Worm (Caenorhabditis elegans) whole organism, L1 larva: ENCODE data around the gene valv-1.

Experiments
- aha-1 ChIP-seq: fragments of 150-350 bp; optimal IDR thresholded peaks from 2 replicates; lab custom pipeline; 2014; ENCODE audit warnings: missing biosample characterization, missing genetic modification characterization
- blmp-1 ChIP-seq: fragments of 150-350 bp; optimal IDR thresholded peaks from 2 replicates; lab custom pipeline; 2014; ENCODE audit warnings: missing biosample characterization, missing genetic modification characterization
- ceh-82 ChIP-seq, 3 experiments: fragments of 150-350 bp in 1 of 3; sonication (generic microtip) in 2 of 3; optimal IDR thresholded peaks; 2 replicates each; lab custom pipeline; 2014 to 2017; ENCODE audit warnings: missing biosample characterization in 3 of 3, missing genetic modification characterization in 3 of 3
- dsc-1 ChIP-seq: sonication (generic microtip); optimal IDR thresholded peaks from 2 replicates; lab custom pipeline; 2016; ENCODE audit warnings: mild to moderate bottlenecking, missing genetic modification characterization, missing compliant biosample characterization
- elt-2 ChIP-seq: sonication (generic microtip); optimal IDR thresholded peaks from 2 replicates; lab custom pipeline; 2016; ENCODE audit warnings: missing genetic modification characterization, mild to moderate bottlenecking, inconsistent platforms, missing compliant biosample characterization, missing genetic modification reagents
- fkh-10 ChIP-seq: sonication (generic microtip); optimal IDR thresholded peaks from 2 replicates; lab custom pipeline; 2017; ENCODE audit warnings: missing biosample characterization, missing genetic modification reagents, missing genetic modification characterization
- fos-1 ChIP-seq: fragments of 150-350 bp; optimal IDR thresholded peaks from 2 replicates; lab custom pipeline; 2014; ENCODE audit warnings: missing biosample characterization, missing genetic modification characterization
- nhr-76 ChIP-seq: sonication (generic microtip); optimal IDR thresholded peaks from 2 replicates; lab custom pipeline; 2017; ENCODE audit warnings: missing biosample characterization, missing genetic modification characterization
- pqm-1 ChIP-seq: sonication (generic microtip); optimal IDR thresholded peaks from 3 replicates; lab custom pipeline; 2017; ENCODE audit warnings: missing biosample characterization, missing genetic modification characterization
- unc-30 ChIP-seq: sonication (generic microtip); optimal IDR thresholded peaks from 2 replicates; lab custom pipeline; 2017; ENCODE audit warnings: missing biosample characterization, missing genetic modification characterization
- unc-86 ChIP-seq: sonication (generic microtip); optimal IDR thresholded peaks from 2 replicates; lab custom pipeline; 2016; ENCODE audit warnings: missing genetic modification characterization, missing compliant biosample characterization
- zag-1 ChIP-seq: fragments of 150-350 bp; optimal IDR thresholded peaks from 2 replicates; lab custom pipeline; 2014; ENCODE audit warnings: missing biosample characterization, missing genetic modification characterization

DNA sequence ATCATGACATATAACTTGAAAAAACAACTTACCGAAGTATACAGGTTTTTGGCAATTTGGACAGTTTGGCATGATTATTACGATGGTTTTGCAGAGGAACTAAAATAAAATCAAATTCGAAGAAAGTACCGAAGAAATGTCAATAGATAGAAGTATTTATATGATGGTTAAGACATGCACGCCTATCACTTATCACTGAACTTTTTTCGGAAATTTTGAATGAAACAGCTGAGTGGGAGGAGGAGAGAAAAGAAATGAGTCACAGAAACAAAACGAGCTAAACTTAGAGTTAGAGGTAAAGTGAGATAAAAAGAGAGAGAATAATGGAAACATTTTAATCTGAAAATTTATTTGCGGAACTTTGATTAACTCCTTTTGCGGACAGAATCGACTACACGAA is at the start of gene valv-1:
- TF ChIP-seq zag-1 (tag; lab: Kevin White, UChicago) (no peak), fkh-10 (GFP tag; lab: Kevin White, UChicago) (no peak), elt-2 (tag; lab: Kevin White, UChicago) (no peak), ceh-82 (tag; optimal IDR thresholded peaks at IDR 0.05; lab: Kevin White, UChicago) (no peak), aha-1 (tag; lab: Kevin White, UChicago) (no peak), fos-1 (tag; lab: Kevin White, UChicago) (no peak), unc-86 (tag; lab: Kevin White, UChicago) (no peak), pqm-1 (tag; lab: Kevin White, UChicago) (no peak), nhr-76 (tag; lab: Kevin White, UChicago) (no peak), dsc-1 (no peak), blmp-1 (tag; lab: Kevin White, UChicago) (no peak), unc-30 (tag; lab: Kevin White, UChicago) (no peak)
